Worm (Caenorhabditis elegans): ENCODE measurements around the gene str-244.

ce11 chrV:3058996-3059395 lies at the start of gene str-244:
- no peak for TF ChIP-seq nhr-77 (tag; optimal IDR thresholded peaks at IDR 0.05)
- TF ChIP-seq nhr-76 (tag; optimal IDR thresholded peaks at IDR 0.05) = no peak
- TF ChIP-seq elt-3 (tag; optimal IDR thresholded peaks at IDR 0.05) = no peak
- no peak for TF ChIP-seq fos-1 (tag; optimal IDR thresholded peaks at IDR 0.05)
- no peak for TF ChIP-seq nhr-28 (tag; optimal IDR thresholded peaks at IDR 0.05)
- no peak for TF ChIP-seq nhr-237 (tag; optimal IDR thresholded peaks at IDR 0.05)
- TF ChIP-seq ceh-9 (tag; optimal IDR thresholded peaks at IDR 0.05) = no peak
